Worm (Caenorhabditis elegans) whole organism, late embryonic: ENCODE results near the gene fcd-2.

Experiments
- F13H6.1 ChIP-seq: sonication (generic microtip); optimal IDR thresholded peaks from 2 replicates; lab custom pipeline; 2016; ENCODE audit warnings: missing genetic modification characterization, missing compliant biosample characterization
- Y22D7AL.16 ChIP-seq: sonication (generic microtip); optimal IDR thresholded peaks from 2 replicates; lab custom pipeline; 2016; ENCODE audit warnings: missing genetic modification characterization, missing compliant biosample characterization
- ahr-1 ChIP-seq: sonication (generic microtip); optimal IDR thresholded peaks from 2 replicates; lab custom pipeline; 2016; ENCODE audit warnings: missing genetic modification characterization, missing compliant biosample characterization
- ama-1 ChIP-seq: fragments of 150-350 bp; optimal IDR thresholded peaks from 2 replicates; lab custom pipeline; 2014
- ceh-19 ChIP-seq: fragments of 200-800 bp; sonication (Bioruptor generic); optimal IDR thresholded peaks from 2 replicates; lab custom pipeline; 2018; ENCODE audit warnings: mild to moderate bottlenecking, missing genetic modification characterization, missing compliant biosample characterization
- ceh-48 ChIP-seq: sonication (generic microtip); optimal IDR thresholded peaks from 2 replicates; lab custom pipeline; 2016; ENCODE audit warnings: missing genetic modification characterization, inconsistent platforms, missing compliant biosample characterization
- ceh-6 ChIP-seq: fragments of 200-800 bp; sonication (Bioruptor generic); optimal IDR thresholded peaks from 2 replicates; lab custom pipeline; 2018; ENCODE audit warnings: mild to moderate bottlenecking, missing genetic modification characterization, missing compliant biosample characterization
- elt-2 ChIP-seq: sonication (generic microtip); optimal IDR thresholded peaks from 2 replicates; lab custom pipeline; 2016; ENCODE audit warnings: missing genetic modification reagents, missing genetic modification characterization, missing compliant biosample characterization
- elt-4 ChIP-seq: sonication (generic microtip); optimal IDR thresholded peaks from 2 replicates; lab custom pipeline; 2016; ENCODE audit warnings: missing genetic modification characterization, missing compliant biosample characterization
- ets-4 ChIP-seq: sonication (generic microtip); optimal IDR thresholded peaks from 2 replicates; lab custom pipeline; 2016; ENCODE audit warnings: missing genetic modification characterization, missing compliant biosample characterization
- hlh-15 ChIP-seq: sonication (generic microtip); optimal IDR thresholded peaks from 2 replicates; lab custom pipeline; 2016; ENCODE audit warnings: missing genetic modification characterization, missing compliant biosample characterization
- nfya-1 ChIP-seq: sonication (generic microtip); optimal IDR thresholded peaks from 2 replicates; lab custom pipeline; 2017; ENCODE audit warnings: missing genetic modification characterization, mild to moderate bottlenecking, missing compliant biosample characterization, antibody characterized with exemption, moderate library complexity
- nhr-11 ChIP-seq: fragments of 150-350 bp; optimal IDR thresholded peaks from 2 replicates; lab custom pipeline; 2014; ENCODE audit warnings: missing biosample characterization, missing genetic modification characterization
- npax-4 ChIP-seq: sonication (generic microtip); optimal IDR thresholded peaks from 2 replicates; lab custom pipeline; 2016; ENCODE audit warnings: missing genetic modification characterization, missing compliant biosample characterization

DNA sequence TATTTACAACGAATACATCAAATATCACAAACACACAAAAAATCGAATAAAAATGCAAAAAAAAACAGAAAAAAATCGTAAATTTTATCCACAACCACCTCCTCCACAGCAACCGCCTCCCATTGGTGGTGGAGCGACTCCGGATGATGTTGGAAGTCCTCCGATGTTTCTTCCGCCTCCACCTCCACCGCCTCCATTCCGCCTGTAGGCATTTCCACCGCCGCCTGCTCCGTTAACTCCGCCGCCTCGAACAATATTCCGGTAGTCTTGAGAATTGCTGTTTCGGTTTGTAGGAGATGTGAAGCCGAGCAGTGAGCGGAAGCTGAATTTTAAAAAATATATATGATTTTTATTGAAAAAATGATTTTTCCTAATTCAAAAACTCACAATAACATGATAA, 2.9 kb downstream of the fcd-2 start:
- TF ChIP-seq Y22D7AL.16 (tag; lab: Kevin White, UChicago), result no peak
- no peak for TF ChIP-seq ceh-6 (GFP tag; lab: Kevin White, UChicago)
- no peak for TF ChIP-seq F13H6.1 (tag; lab: Kevin White, UChicago)
- TF ChIP-seq elt-2 (tag; lab: Kevin White, UChicago), result no peak
- TF ChIP-seq ets-4 (tag; lab: Kevin White, UChicago), result no peak
- no peak for TF ChIP-seq nfya-1
- TF ChIP-seq ahr-1 (tag; lab: Kevin White, UChicago), result no peak
- TF ChIP-seq nhr-11, result no peak
- no peak for TF ChIP-seq elt-4 (tag; lab: Kevin White, UChicago)
- TF ChIP-seq ceh-48, result no peak
- TF ChIP-seq npax-4 (tag; lab: Kevin White, UChicago), result no peak
- no peak for TF ChIP-seq hlh-15 (tag; lab: Kevin White, UChicago)
- no peak for TF ChIP-seq ceh-19 (GFP tag; lab: Kevin White, UChicago)
- TF ChIP-seq ama-1, result no peak
